Worm (Caenorhabditis elegans): Measurements from ENCODE around the gene ssu-1.

ssu-1 gene

ce11 chrV:20135247-20135646 lies 2.2 kb upstream of the ssu-1 start, which contains the start of gene Y113G7A.22:
Gene Y113G7A.22 (minus strand): TSS chrV:20135347.
- TF ChIP-seq unc-62 (GFP tag; optimal IDR thresholded peaks at IDR 0.05), result no peak

- no peak for TF ChIP-seq unc-62 (GFP tag; optimal IDR thresholded peaks at IDR 0.05)
Observed at ce11 chrV:20134797-20135196, 1.7 kb upstream of the ssu-1 start.

- no peak for TF ChIP-seq unc-62 (GFP tag; optimal IDR thresholded peaks at IDR 0.05)
Observed at ce11 chrV:20127543-20127942, 5.5 kb downstream of the ssu-1 start.

DNA sequence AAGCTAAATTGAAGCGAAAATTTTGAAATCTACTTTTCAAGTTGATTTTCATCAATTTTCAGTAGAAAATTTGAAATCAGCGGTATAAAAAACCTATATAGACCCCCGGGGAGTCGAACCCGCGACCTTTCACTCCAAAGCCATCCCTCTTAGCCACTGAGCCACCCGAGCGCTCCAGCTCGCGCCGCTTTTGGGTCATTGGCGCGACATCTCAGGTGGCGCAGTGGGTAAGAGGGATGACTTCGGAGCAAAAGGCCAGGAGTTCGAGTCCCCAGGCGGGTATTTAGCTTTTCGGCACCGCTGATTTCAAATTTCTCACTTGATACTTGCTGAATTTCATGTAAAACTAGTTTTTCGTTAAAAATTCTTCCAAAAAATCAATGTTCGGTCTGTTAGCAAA lies 6.4 kb downstream of the ssu-1 start:
- no peak for TF ChIP-seq unc-62 (GFP tag; optimal IDR thresholded peaks at IDR 0.05)

DNA sequence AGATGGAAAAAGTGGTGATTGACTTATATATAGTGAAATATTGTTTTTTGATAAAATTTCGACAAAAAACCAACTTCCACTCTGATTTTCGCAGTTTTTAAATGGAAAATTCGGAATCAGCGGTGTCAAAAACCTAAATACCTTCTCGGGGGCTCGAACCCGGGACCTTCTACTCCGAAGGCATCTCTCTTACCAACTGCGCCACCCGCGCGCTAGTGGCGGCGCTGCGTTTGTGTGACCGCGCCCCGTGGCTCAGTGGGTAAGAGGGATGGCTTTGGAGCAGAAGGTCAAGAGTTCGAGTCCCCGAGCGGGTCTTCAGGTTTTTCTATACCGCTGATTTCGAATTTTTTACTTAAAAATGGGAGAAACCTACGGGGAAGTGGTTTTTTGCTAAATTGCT lies 7.9 kb downstream of the ssu-1 start:
- TF ChIP-seq unc-62 (GFP tag; optimal IDR thresholded peaks at IDR 0.05), result no peak

DNA sequence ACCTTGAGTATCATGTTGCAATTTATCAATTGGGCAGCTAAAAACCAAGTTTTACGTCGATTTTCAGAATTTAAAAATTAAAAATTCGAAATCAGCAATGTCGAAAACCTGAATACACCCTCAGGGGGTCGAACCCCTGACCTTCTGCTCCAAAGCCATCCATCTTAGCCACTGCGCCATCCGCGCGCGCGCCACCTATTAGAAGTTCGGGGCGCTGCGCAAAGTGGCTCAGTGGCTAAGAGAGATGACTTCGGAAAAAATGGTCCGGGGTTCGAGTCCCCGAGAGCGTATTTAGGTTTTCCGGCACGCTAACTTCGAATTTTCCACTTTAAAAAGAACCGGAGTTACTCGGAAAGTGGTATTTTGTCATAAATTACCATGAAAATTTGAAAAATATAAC lies 8.7 kb downstream of the ssu-1 start:
- TF ChIP-seq unc-62 (GFP tag; optimal IDR thresholded peaks at IDR 0.05), result no peak

DNA sequence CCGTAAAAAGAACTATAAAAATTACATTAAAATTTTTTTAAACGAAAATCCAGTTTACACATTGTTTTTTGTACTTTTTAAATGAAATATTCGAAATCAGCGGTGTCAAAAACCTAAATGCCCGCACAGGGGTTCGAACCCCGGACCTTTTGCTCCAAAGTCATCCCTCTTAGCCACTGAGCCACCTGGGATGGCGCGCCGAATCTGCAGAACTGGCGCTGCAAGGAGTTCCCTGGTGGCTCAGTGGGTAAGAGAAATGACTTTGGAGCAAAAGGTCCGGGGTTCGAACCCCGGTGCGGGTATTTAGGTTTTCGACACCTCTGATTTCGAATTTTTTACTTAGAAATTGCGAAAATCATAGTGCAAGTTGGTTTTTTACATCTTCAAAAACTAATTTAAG lies 9.4 kb downstream of the ssu-1 start:
- TF ChIP-seq unc-62 (GFP tag; optimal IDR thresholded peaks at IDR 0.05), result no peak

DNA sequence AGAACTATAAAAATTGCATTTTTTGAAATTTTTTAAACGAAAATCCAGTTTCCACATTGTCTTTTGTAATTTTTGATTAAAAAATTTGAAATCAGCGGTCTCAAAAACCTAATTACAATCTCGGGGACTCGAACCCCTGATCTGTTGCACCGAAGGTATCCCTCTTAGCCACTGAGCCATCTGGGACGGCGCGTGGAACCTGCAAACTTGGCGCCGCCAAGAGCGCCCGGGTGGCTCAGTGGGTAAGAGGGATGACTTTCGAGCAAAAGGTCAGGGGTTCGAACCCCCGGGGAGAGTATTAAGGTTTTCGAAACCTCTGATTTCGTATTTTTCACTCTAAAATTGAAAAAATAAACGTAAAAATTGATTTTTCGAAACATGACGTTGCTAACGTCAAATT lies 10.1 kb downstream of the ssu-1 start:
- TF ChIP-seq unc-62 (GFP tag; optimal IDR thresholded peaks at IDR 0.05), result no peak

ce11 chrV:20120623-20121165 lies 12.4 kb downstream of the ssu-1 start, which contains the start of gene ncx-1:
Gene ncx-1 (minus strand): TSS chrV:20120673.
- TF ChIP-seq unc-62 (GFP tag; optimal IDR thresholded peaks at IDR 0.05), result no peak

DNA sequence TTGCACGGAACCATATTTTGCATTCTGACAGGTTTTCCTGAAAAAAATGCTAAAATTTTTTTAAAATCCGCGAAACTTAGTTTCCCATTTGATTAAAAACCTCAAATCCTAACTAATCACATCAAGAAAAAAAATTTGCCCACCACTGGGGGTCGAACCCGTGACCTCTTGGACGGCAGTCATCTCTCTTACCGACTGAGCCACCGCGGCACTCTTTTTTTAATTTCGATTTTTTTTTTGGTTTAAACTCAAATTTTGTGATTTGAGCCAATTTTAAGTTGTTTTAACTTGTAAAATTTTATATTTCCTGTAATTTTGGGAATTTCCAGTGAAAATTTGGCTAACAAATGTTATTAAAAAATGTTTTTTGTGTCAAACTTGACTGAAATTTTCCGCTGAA lies 13.3 kb downstream of the ssu-1 start:
- no peak for TF ChIP-seq unc-62 (GFP tag; optimal IDR thresholded peaks at IDR 0.05)

DNA sequence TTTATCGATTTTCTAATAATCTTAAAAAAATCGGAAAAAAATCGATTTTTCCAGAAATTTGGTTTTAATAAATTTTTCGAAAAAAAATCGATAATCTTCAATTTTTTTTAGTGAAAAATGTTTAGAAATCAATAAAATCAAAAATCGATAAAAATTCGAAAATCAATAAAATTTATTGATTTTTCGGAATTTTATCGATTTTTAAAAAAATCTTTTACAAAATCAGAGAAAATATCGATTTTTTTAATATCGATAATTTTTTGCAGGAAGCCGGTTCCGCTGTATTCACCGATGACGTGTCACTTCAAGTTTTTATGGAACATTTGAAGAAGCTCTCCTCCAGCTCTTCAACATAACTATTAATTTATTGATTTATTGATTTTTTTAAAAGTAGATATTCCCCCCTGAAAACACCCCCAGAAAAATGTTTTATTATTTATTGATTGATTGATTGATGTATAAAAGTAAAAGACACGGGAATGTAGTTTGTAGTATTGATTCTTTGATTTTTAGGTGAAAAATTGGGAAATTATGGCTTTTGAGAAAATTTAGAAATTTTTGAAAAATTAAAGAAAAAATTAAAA lies 27.8 kb downstream of the ssu-1 start:
- TF ChIP-seq unc-62 (GFP tag; optimal IDR thresholded peaks at IDR 0.05), result no peak

ce11 chrV:20104417-20104816 lies 28.6 kb downstream of the ssu-1 start:
- TF ChIP-seq unc-62 (GFP tag; optimal IDR thresholded peaks at IDR 0.05), result no peak

- no peak for TF ChIP-seq unc-62 (GFP tag; optimal IDR thresholded peaks at IDR 0.05)
Observed at ce11 chrV:20097164-20097563, 35.9 kb downstream of the ssu-1 start.

- TF ChIP-seq unc-62 (GFP tag; optimal IDR thresholded peaks at IDR 0.05), result no peak
Observed at ce11 chrV:20094908-20095307, 38.2 kb downstream of the ssu-1 start, which contains the start of gene nlp-69. Gene nlp-69 (minus strand): TSS chrV:20095008.

ce11 chrV:20093940-20094339 lies 39.1 kb downstream of the ssu-1 start:
- TF ChIP-seq unc-62 (GFP tag; optimal IDR thresholded peaks at IDR 0.05), result no peak

ce11 chrV:20090698-20091313 lies 42.3 kb downstream of the ssu-1 start, which contains the start of the genes dcs-1 and sec-23:
Gene dcs-1 (minus strand): TSS chrV:20090743.
Gene sec-23 (plus strand): TSS chrV:20091263.
- TF ChIP-seq unc-62 (GFP tag; optimal IDR thresholded peaks at IDR 0.05), result no peak

ce11 chrV:20087635-20088034 lies 45.4 kb downstream of the ssu-1 start, which contains the start of gene fre-1:
Gene fre-1 (minus strand): TSS chrV:20087735.
- no peak for TF ChIP-seq unc-62 (GFP tag; optimal IDR thresholded peaks at IDR 0.05)

Data from whole organism, dauer.